Fruit fly (Drosophila melanogaster) whole organism, embryonic: ENCODE data around the gene kra.
A peak's percentile ranks its signal among the peaks of the same experiment; 100 is the strongest.

Experiments used
- Bgb ChIP-seq: fragments of 200-800 bp; sonication (Bioruptor generic); IDR thresholded peaks from 2 replicates; pipeline ENCODE4 v1.3.6; 2022; ENCODE audit warnings: missing biosample characterization, missing genetic modification characterization; ENCODE audit not compliant: partially characterized antibody
- CG10147 ChIP-seq: fragments of 200-800 bp; sonication (Bioruptor generic); optimal IDR thresholded peaks from 2 replicates; lab custom pipeline; 2019; ENCODE audit warnings: missing biosample characterization, mild to moderate bottlenecking, missing genetic modification characterization, moderate library complexity
- CG10543 ChIP-seq: fragments of 200-800 bp; sonication (Bioruptor generic); optimal IDR thresholded peaks from 3 replicates; lab custom pipeline; 2017; ENCODE audit warnings: missing biosample characterization, mild to moderate bottlenecking, missing genetic modification characterization, moderate library complexity
- CG10979 ChIP-seq: fragments of 200-800 bp; sonication (Bioruptor generic); optimal IDR thresholded peaks from 2 replicates; lab custom pipeline; 2018; ENCODE audit warnings: missing biosample characterization, mild to moderate bottlenecking, missing genetic modification characterization, moderate library complexity
- CG1233 ChIP-seq: fragments of 200-800 bp; sonication (Bioruptor generic); optimal IDR thresholded peaks from 4 replicates; lab custom pipeline; 2018; ENCODE audit warnings: missing biosample characterization, mild to moderate bottlenecking, missing genetic modification characterization
- CG12769 ChIP-seq: fragments of 200-800 bp; sonication (Bioruptor generic); optimal IDR thresholded peaks from 2 replicates; lab custom pipeline; 2019; ENCODE audit warnings: missing biosample characterization, mild to moderate bottlenecking, missing genetic modification characterization, moderate library complexity
- CG13296 ChIP-seq: fragments of 200-800 bp; sonication (Bioruptor generic); optimal IDR thresholded peaks from 3 replicates; lab custom pipeline; 2018; ENCODE audit warnings: missing biosample characterization, mild to moderate bottlenecking, missing genetic modification characterization
- CG1529 ChIP-seq: fragments of 200-800 bp; sonication (Bioruptor generic); optimal IDR thresholded peaks from 3 replicates; lab custom pipeline; 2018; ENCODE audit warnings: missing biosample characterization, missing genetic modification characterization
- CG15601 ChIP-seq: fragments of 200-800 bp; sonication (Bioruptor generic); optimal IDR thresholded peaks from 3 replicates; lab custom pipeline; 2019; ENCODE audit warnings: missing biosample characterization, mild to moderate bottlenecking, missing genetic modification characterization, moderate library complexity
- CG1602 ChIP-seq: fragments of 200-800 bp; sonication (Bioruptor generic); optimal IDR thresholded peaks from 3 replicates; lab custom pipeline; 2016; ENCODE audit warnings: missing biosample characterization, missing genetic modification characterization
- CG17385 ChIP-seq: fragments of 200-800 bp; sonication (Bioruptor generic); optimal IDR thresholded peaks from 3 replicates; lab custom pipeline; 2018; ENCODE audit warnings: missing biosample characterization, mild to moderate bottlenecking, missing genetic modification characterization
- CG17829 ChIP-seq: fragments of 200-800 bp; optimal IDR thresholded peaks from 2 replicates; lab custom pipeline; 2019; ENCODE audit warnings: missing biosample characterization, mild to moderate bottlenecking, missing genetic modification characterization, moderate library complexity
- CG18599 ChIP-seq: fragments of 200-800 bp; sonication (Bioruptor generic); optimal IDR thresholded peaks from 3 replicates; lab custom pipeline; 2017; ENCODE audit warnings: missing biosample characterization, missing genetic modification characterization, mild to moderate bottlenecking, moderate library complexity, missing genetic modification reagents
- CG18764 ChIP-seq: fragments of 200-800 bp; sonication (Bioruptor generic); optimal IDR thresholded peaks from 3 replicates; lab custom pipeline; 2016; ENCODE audit warnings: missing biosample characterization, missing genetic modification characterization
- CG31441 ChIP-seq: fragments of 200-800 bp; sonication (Bioruptor generic); IDR thresholded peaks from 2 replicates; pipeline ENCODE4 v1.3.6; 2022; ENCODE audit warnings: missing biosample characterization, missing genetic modification characterization
- CG3726 ChIP-seq: fragments of 200-800 bp; sonication (Bioruptor generic); IDR thresholded peaks from 3 replicates; pipeline ENCODE4, ENCODE4 v1.3.6; 2022; ENCODE audit warnings: missing biosample characterization, missing genetic modification characterization
- CG4730 ChIP-seq: fragments of 200-800 bp; sonication (Bioruptor generic); IDR thresholded peaks from 2 replicates; pipeline ENCODE4 v1.3.6; 2022; ENCODE audit warnings: missing biosample characterization, missing genetic modification characterization
- CG6813 ChIP-seq: fragments of 200-800 bp; sonication (Bioruptor generic); optimal IDR thresholded peaks from 2 replicates; lab custom pipeline; 2017; ENCODE audit warnings: missing biosample characterization, missing genetic modification characterization, mild to moderate bottlenecking, moderate library complexity, missing genetic modification reagents
- CG8359 ChIP-seq: fragments of 200-800 bp; sonication (Bioruptor generic); optimal IDR thresholded peaks from 2 replicates; lab custom pipeline; 2017; ENCODE audit warnings: missing biosample characterization, mild to moderate bottlenecking, missing genetic modification characterization, borderline replicate concordance
- CG8924 ChIP-seq: fragments of 200-800 bp; optimal IDR thresholded peaks from 3 replicates; lab custom pipeline; 2019; ENCODE audit warnings: missing biosample characterization, mild to moderate bottlenecking, missing genetic modification characterization, moderate library complexity
- CG9437 ChIP-seq: fragments of 200-800 bp; sonication (Bioruptor generic); optimal IDR thresholded peaks from 2 replicates; lab custom pipeline; 2018; ENCODE audit warnings: missing biosample characterization, mild to moderate bottlenecking, missing genetic modification characterization
- CG9817 ChIP-seq: fragments of 200-800 bp; sonication (Bioruptor generic); optimal IDR thresholded peaks from 2 replicates; lab custom pipeline; 2018; ENCODE audit warnings: missing biosample characterization, mild to moderate bottlenecking, missing genetic modification characterization, moderate library complexity
- Camta ChIP-seq: fragments of 200-800 bp; sonication (Bioruptor generic); optimal IDR thresholded peaks from 2 replicates; lab custom pipeline; 2016; ENCODE audit warnings: missing biosample characterization, missing genetic modification characterization
- Hand ChIP-seq: fragments of 200-800 bp; sonication (Bioruptor generic); optimal IDR thresholded peaks from 2 replicates; lab custom pipeline; 2017; ENCODE audit warnings: mild to moderate bottlenecking, missing biosample characterization, missing genetic modification reagents, missing genetic modification characterization
- HmgZ ChIP-seq: fragments of 200-800 bp; sonication (Bioruptor generic); optimal IDR thresholded peaks from 2 replicates; lab custom pipeline; 2018; ENCODE audit warnings: missing biosample characterization, mild to moderate bottlenecking, missing genetic modification characterization
- Lim3 ChIP-seq: fragments of 200-800 bp; sonication (Bioruptor generic); IDR thresholded peaks from 2 replicates; pipeline ENCODE4 v1.3.6; 2022; ENCODE audit warnings: missing biosample characterization, missing genetic modification characterization
- NK7.1 ChIP-seq: fragments of 200-800 bp; sonication (Bioruptor generic); optimal IDR thresholded peaks from 3 replicates; lab custom pipeline; 2016; ENCODE audit warnings: missing biosample characterization, missing genetic modification characterization
- Neu2 ChIP-seq: fragments of 200-800 bp; sonication (Bioruptor generic); optimal IDR thresholded peaks from 3 replicates; lab custom pipeline; 2016; ENCODE audit warnings: missing biosample characterization, missing genetic modification characterization, borderline replicate concordance
- Rx ChIP-seq: fragments of 200-800 bp; sonication (Bioruptor generic); IDR thresholded peaks from 2 replicates; pipeline ENCODE4 v1.3.6; 2022; ENCODE audit warnings: missing biosample characterization, missing genetic modification characterization
- Scr ChIP-seq: fragments of 200-800 bp; sonication (Bioruptor generic); IDR thresholded peaks from 2 replicates; pipeline ENCODE4 v1.3.6; 2022; ENCODE audit warnings: missing biosample characterization, missing genetic modification characterization; ENCODE audit not compliant: partially characterized antibody
- Ssrp ChIP-seq: fragments of 200-800 bp; sonication (Bioruptor generic); optimal IDR thresholded peaks from 2 replicates; lab custom pipeline; 2018; ENCODE audit warnings: missing biosample characterization, mild to moderate bottlenecking, missing genetic modification characterization, moderate library complexity
- Tbp ChIP-seq: fragments of >200 bp; optimal IDR thresholded peaks from 2 replicates; lab custom pipeline; 2018; ENCODE audit warnings: missing biosample characterization, missing genetic modification characterization
- chn ChIP-seq: fragments of 200-800 bp; sonication (Bioruptor generic); optimal IDR thresholded peaks from 2 replicates; lab custom pipeline; 2016; ENCODE audit warnings: missing biosample characterization, missing genetic modification characterization
- dmrt11E ChIP-seq: fragments of 200-800 bp; sonication (Bioruptor generic); optimal IDR thresholded peaks from 3 replicates; lab custom pipeline; 2018; ENCODE audit warnings: missing biosample characterization, mild to moderate bottlenecking, missing genetic modification characterization, moderate library complexity
- fu2 ChIP-seq: fragments of 200-800 bp; sonication (Bioruptor generic); optimal IDR thresholded peaks from 2 replicates; lab custom pipeline; 2016; ENCODE audit warnings: missing biosample characterization, missing genetic modification characterization
- gcm2 ChIP-seq: fragments of 200-800 bp; sonication (Bioruptor generic); optimal IDR thresholded peaks from 2 replicates; lab custom pipeline; 2016; ENCODE audit warnings: missing biosample characterization, missing genetic modification characterization
- kay ChIP-seq: fragments of 200-800 bp; sonication (Bioruptor generic); optimal IDR thresholded peaks from 2 replicates; lab custom pipeline; 2016; ENCODE audit warnings: missing biosample characterization, missing genetic modification characterization
- maf-S ChIP-seq: fragments of 200-800 bp; sonication (Bioruptor generic); optimal IDR thresholded peaks from 2 replicates; lab custom pipeline; 2016; ENCODE audit warnings: missing biosample characterization, missing genetic modification characterization
- nerfin-1 ChIP-seq: fragments of 200-800 bp; sonication (Bioruptor generic); optimal IDR thresholded peaks from 3 replicates; lab custom pipeline; 2019; ENCODE audit warnings: missing biosample characterization, mild to moderate bottlenecking, missing genetic modification characterization, moderate library complexity
- pfk ChIP-seq: fragments of 200-800 bp; sonication (Bioruptor generic); optimal IDR thresholded peaks from 2 replicates; lab custom pipeline; 2018; ENCODE audit warnings: missing biosample characterization, mild to moderate bottlenecking, missing genetic modification characterization, moderate library complexity
- psq ChIP-seq: fragments of 200-800 bp; sonication (Bioruptor generic); optimal IDR thresholded peaks from 2 replicates; lab custom pipeline; 2017; ENCODE audit warnings: missing biosample characterization, missing genetic modification characterization
- pzg ChIP-seq: fragments of 200-800 bp; sonication (Bioruptor generic); optimal IDR thresholded peaks from 3 replicates; lab custom pipeline; 2018; ENCODE audit warnings: missing biosample characterization, mild to moderate bottlenecking, missing genetic modification characterization, moderate library complexity
- rib ChIP-seq: fragments of 200-800 bp; sonication (Bioruptor generic); IDR thresholded peaks from 2 replicates; pipeline ENCODE4 v1.3.6; 2022; ENCODE audit warnings: missing biosample characterization, missing genetic modification characterization
- run ChIP-seq: fragments of 200-800 bp; sonication (Bioruptor generic); optimal IDR thresholded peaks from 3 replicates; lab custom pipeline; 2018; ENCODE audit warnings: missing biosample characterization, mild to moderate bottlenecking, missing genetic modification characterization
- shn ChIP-seq: fragments of 200-800 bp; sonication (Bioruptor generic); optimal IDR thresholded peaks from 3 replicates; lab custom pipeline; 2016; ENCODE audit warnings: missing biosample characterization, missing genetic modification characterization
- tll ChIP-seq, 2 experiments: fragments of 200-800 bp in 1 of 2; fragments of >200 bp in 1 of 2; sonication (Bioruptor generic) in 1 of 2; optimal IDR thresholded peaks; 2 replicates each; lab custom pipeline; 2017 to 2019; ENCODE audit warnings: missing biosample characterization in 2 of 2, missing genetic modification characterization in 2 of 2, mild to moderate bottlenecking in 1 of 2, moderate library complexity in 1 of 2
- unpg ChIP-seq: fragments of 200-800 bp; sonication (Bioruptor generic); optimal IDR thresholded peaks from 3 replicates; lab custom pipeline; 2018; ENCODE audit warnings: missing biosample characterization, mild to moderate bottlenecking, missing genetic modification characterization, moderate library complexity
- zen ChIP-seq: fragments of 200-800 bp; sonication (Bioruptor generic); optimal IDR thresholded peaks from 3 replicates; lab custom pipeline; 2018; ENCODE audit warnings: missing biosample characterization, mild to moderate bottlenecking, missing genetic modification characterization, moderate library complexity

The kra gene

dm6 chr3R:5624115-5624878, 23.4 kb upstream of the kra start, which contains the start of the genes Dph4, Spec2 and RpL13A (continued):
- TF ChIP-seq CG1602 (GFP tag; lab: Kevin White, UChicago) (peak; percentile 77), Ssrp (tag; lab: Kevin White, UChicago) (peak; percentile 48), fu2 (GFP tag; lab: Kevin White, UChicago) (peak; percentile 88), zen (tag; lab: Kevin White, UChicago) (peak; percentile 85), CG1529 (GFP tag; lab: Kevin White, UChicago) (peak; percentile 88), CG3726 (no peak), Tbp (GFP tag; lab: Kevin White, UChicago) (peak; percentile 52), CG10543 (peak; percentile 98), nerfin-1 (tag; lab: Kevin White, UChicago) (peak; percentile 89), pzg (peak; percentile 98), chn (GFP tag; lab: Kevin White, UChicago) (peak; percentile 86), Bgb (GFP tag; lab: Robert Waterston, UW) (no peak), Scr (no peak), Camta (GFP tag; lab: Kevin White, UChicago) (peak; percentile 94), CG8359 (GFP tag; lab: Kevin White, UChicago) (peak; percentile 85), CG1233 (GFP tag; lab: Kevin White, UChicago) (peak; percentile 96), Lim3 (GFP tag; lab: Robert Waterston, UW) (no peak), CG10979 (tag; lab: Kevin White, UChicago) (peak; percentile 79), HmgZ (tag; lab: Kevin White, UChicago) (peak; percentile 94), psq (GFP tag; lab: Kevin White, UChicago) (peak; percentile 81), CG4730 (GFP tag; lab: Robert Waterston, UW) (no peak), Neu2 (GFP tag; lab: Kevin White, UChicago) (peak; percentile 74), maf-S (GFP tag; lab: Kevin White, UChicago) (peak; percentile 88), CG13296 (GFP tag; lab: Kevin White, UChicago) (peak; percentile 95), pfk (GFP tag; lab: Kevin White, UChicago) (peak; percentile 84), CG10147 (GFP tag; lab: Kevin White, UChicago) (peak; percentile 87), kay (peak; percentile 52), CG9437 (peak; percentile 82), CG8924 (tag; lab: Kevin White, UChicago) (peak; percentile 87), CG18764 (peak; percentile 91), tll (GFP tag; optimal IDR thresholded peaks at IDR 0.05; lab: Kevin White, UChicago) (peak; percentile 32 to 61), shn (GFP tag; lab: Kevin White, UChicago) (peak; percentile 92), rib (GFP tag; lab: Robert Waterston, UW) (no peak), CG15601 (tag; lab: Kevin White, UChicago) (peak; percentile 90), Hand (GFP tag; lab: Kevin White, UChicago) (peak; percentile 87), unpg (GFP tag; lab: Kevin White, UChicago) (peak; percentile 87), CG17385 (GFP tag; lab: Kevin White, UChicago) (peak; percentile 91), CG31441 (GFP tag; lab: Robert Waterston, UW) (no peak), run (tag; lab: Kevin White, UChicago) (peak; percentile 75), dmrt11E (tag; lab: Kevin White, UChicago) (peak; percentile 84), Rx (GFP tag; lab: Robert Waterston, UW) (no peak), CG18599 (GFP tag; lab: Kevin White, UChicago) (peak; percentile 95), CG6813 (GFP tag; lab: Kevin White, UChicago) (peak; percentile 95), CG17829 (peak; percentile 91), CG9817 (tag; lab: Kevin White, UChicago) (peak; percentile 90), CG12769 (peak; percentile 83), gcm2 (GFP tag; lab: Kevin White, UChicago) (peak; percentile 88), NK7.1 (peak; percentile 90)
